Worm (Caenorhabditis elegans) whole organism, young adult: Measurements from ENCODE around the gene ugt-66.

ENCODE experiments used
- B0336.3 ChIP-seq: fragments of 200-800 bp; sonication (Bioruptor generic); IDR thresholded peaks from 2 replicates; pipeline ENCODE4 v1.3.6; 2022; ENCODE audit warnings: missing genetic modification characterization, missing compliant biosample characterization
- C17E4.6 ChIP-seq: fragments of 200-800 bp; sonication (Bioruptor generic); IDR thresholded peaks from 2 replicates; pipeline ENCODE4 v1.3.6; 2022; ENCODE audit warnings: missing genetic modification reagents, missing genetic modification characterization, missing compliant biosample characterization
- F33H1.4 ChIP-seq: fragments of 200-800 bp; sonication (Bioruptor generic); IDR thresholded peaks from 2 replicates; pipeline ENCODE4 v1.3.6; 2022; ENCODE audit warnings: missing genetic modification reagents, missing genetic modification characterization, missing compliant biosample characterization
- F37B4.10 ChIP-seq: fragments of 200-800 bp; sonication (Bioruptor generic); IDR thresholded peaks from 2 replicates; pipeline ENCODE4 v1.3.6; 2022; ENCODE audit warnings: missing genetic modification characterization, missing compliant biosample characterization
- F39B2.1 ChIP-seq: fragments of 200-800 bp; sonication (Bioruptor generic); IDR thresholded peaks from 2 replicates; pipeline ENCODE4 v1.3.6; 2022; ENCODE audit warnings: missing genetic modification reagents, missing genetic modification characterization, missing compliant biosample characterization
- F49E8.2 ChIP-seq: sonication (generic microtip); optimal IDR thresholded peaks from 3 replicates; lab custom pipeline; 2017; ENCODE audit warnings: missing genetic modification characterization, mild to moderate bottlenecking, missing compliant biosample characterization, antibody characterized with exemption, moderate library complexity; ENCODE audit not compliant: insufficient read depth
- F57C9.4 ChIP-seq: sonication (generic microtip); optimal IDR thresholded peaks from 2 replicates; lab custom pipeline; 2017; ENCODE audit warnings: mild to moderate bottlenecking, missing genetic modification characterization, missing compliant biosample characterization
- K11D2.4 ChIP-seq: fragments of 200-800 bp; sonication (Bioruptor generic); IDR thresholded peaks from 2 replicates; pipeline ENCODE4 v1.3.6; 2022; ENCODE audit warnings: missing genetic modification reagents, missing genetic modification characterization, missing compliant biosample characterization
- T07F8.4 ChIP-seq: sonication (generic microtip); optimal IDR thresholded peaks from 2 replicates; lab custom pipeline; 2016; ENCODE audit warnings: mild to moderate bottlenecking, missing genetic modification characterization, moderate library complexity, missing compliant biosample characterization
- Y67H2A.10 ChIP-seq: fragments of 200-800 bp; sonication (Bioruptor generic); conservative IDR thresholded peaks from 2 replicates; pipeline ENCODE4 v1.3.6; 2022; ENCODE audit warnings: missing genetic modification reagents, missing genetic modification characterization, missing compliant biosample characterization
- ama-1 ChIP-seq, 3 experiments: fragments of 150-350 bp in 1 of 3; sonication (generic microtip) in 2 of 3; optimal IDR thresholded peaks; 2 replicates each; lab custom pipeline; 2014 to 2018; ENCODE audit warnings: missing biosample characterization in 2 of 3, missing genetic modification characterization in 2 of 3, missing genetic modification reagents in 2 of 3
- aptf-3 ChIP-seq: fragments of 200-800 bp; sonication (Bioruptor generic); IDR thresholded peaks from 2 replicates; pipeline ENCODE4 v1.3.6; 2022; ENCODE audit warnings: missing genetic modification characterization, missing compliant biosample characterization
- attf-6 ChIP-seq: fragments of 200-800 bp; sonication (Bioruptor generic); IDR thresholded peaks from 2 replicates; pipeline ENCODE4 v1.3.6; 2022; ENCODE audit warnings: missing genetic modification reagents, missing genetic modification characterization, missing compliant biosample characterization
- bed-1 ChIP-seq: fragments of 200-800 bp; sonication (Bioruptor generic); IDR thresholded peaks from 2 replicates; pipeline ENCODE4 v1.3.6; 2022; ENCODE audit warnings: missing genetic modification reagents, missing genetic modification characterization, missing compliant biosample characterization
- cebp-2 ChIP-seq: fragments of 200-800 bp; sonication (Bioruptor generic); IDR thresholded peaks from 2 replicates; pipeline ENCODE4 v1.3.6; 2022; ENCODE audit warnings: missing genetic modification characterization, missing compliant biosample characterization
- ceh-27 ChIP-seq: fragments of 200-800 bp; sonication (Bioruptor generic); optimal IDR thresholded peaks from 2 replicates; lab custom pipeline; 2018; ENCODE audit warnings: mild to moderate bottlenecking, missing genetic modification characterization, moderate library complexity, missing compliant biosample characterization
- ceh-79 ChIP-seq: sonication (generic microtip); optimal IDR thresholded peaks from 2 replicates; lab custom pipeline; 2017; ENCODE audit warnings: mild to moderate bottlenecking, missing genetic modification characterization, missing compliant biosample characterization
- dpff-1 ChIP-seq: sonication (generic microtip); optimal IDR thresholded peaks from 2 replicates; lab custom pipeline; 2017; ENCODE audit warnings: mild to moderate bottlenecking, missing genetic modification characterization, missing compliant biosample characterization
- dpl-1 ChIP-seq: fragments of 150-350 bp; optimal IDR thresholded peaks from 2 replicates; lab custom pipeline; 2014; ENCODE audit warnings: missing biosample characterization, missing genetic modification reagents, missing genetic modification characterization
- efl-1 ChIP-seq: fragments of 150-350 bp; optimal IDR thresholded peaks from 2 replicates; lab custom pipeline; 2014; ENCODE audit warnings: missing biosample characterization, missing genetic modification reagents, missing genetic modification characterization
- egrh-3 ChIP-seq: fragments of 200-800 bp; sonication (Bioruptor generic); IDR thresholded peaks from 2 replicates; pipeline ENCODE4 v1.3.6; 2022; ENCODE audit warnings: missing genetic modification reagents, missing genetic modification characterization, missing compliant biosample characterization
- hmg-1.2 ChIP-seq: fragments of 200-800 bp; sonication (Bioruptor generic); IDR thresholded peaks from 2 replicates; pipeline ENCODE4 v1.3.6; 2022; ENCODE audit warnings: missing genetic modification reagents, missing genetic modification characterization, missing compliant biosample characterization
- lag-1 ChIP-seq: fragments of 200-800 bp; sonication (Bioruptor generic); IDR thresholded peaks from 2 replicates; pipeline ENCODE4 v1.3.6; 2022; ENCODE audit warnings: missing genetic modification reagents, missing genetic modification characterization, missing compliant biosample characterization
- lin-54 ChIP-seq: fragments of 200-800 bp; sonication (Bioruptor generic); optimal IDR thresholded peaks from 2 replicates; lab custom pipeline; 2018; ENCODE audit warnings: mild to moderate bottlenecking, missing genetic modification characterization, missing compliant biosample characterization
- madf-6 ChIP-seq: fragments of 200-800 bp; sonication (Bioruptor generic); IDR thresholded peaks from 2 replicates; pipeline ENCODE4 v1.3.6; 2022; ENCODE audit warnings: missing genetic modification reagents, missing genetic modification characterization, missing compliant biosample characterization
- madf-8 ChIP-seq: fragments of 200-800 bp; sonication (Bioruptor generic); conservative IDR thresholded peaks from 2 replicates; pipeline ENCODE4 v1.3.6; 2022; ENCODE audit warnings: missing genetic modification reagents, missing genetic modification characterization, missing compliant biosample characterization
- mel-28 ChIP-seq: sonication (generic microtip); optimal IDR thresholded peaks from 2 replicates; lab custom pipeline; 2016; ENCODE audit warnings: borderline replicate concordance, mild to moderate bottlenecking, missing genetic modification characterization, missing compliant biosample characterization
- nfya-2 ChIP-seq: fragments of 200-800 bp; sonication (Bioruptor generic); IDR thresholded peaks from 2 replicates; pipeline ENCODE4 v1.3.6; 2022; ENCODE audit warnings: missing genetic modification reagents, missing genetic modification characterization, missing compliant biosample characterization
- nhr-179 ChIP-seq: sonication (generic microtip); optimal IDR thresholded peaks from 2 replicates; lab custom pipeline; 2016; ENCODE audit warnings: mild to moderate bottlenecking, missing genetic modification characterization, missing compliant biosample characterization
- nhr-80 ChIP-seq: sonication (generic microtip); optimal IDR thresholded peaks from 2 replicates; lab custom pipeline; 2016; ENCODE audit warnings: missing genetic modification characterization, missing compliant biosample characterization
- pha-4 ChIP-seq: fragments of 150-350 bp; sonication (generic microtip); optimal IDR thresholded peaks from 2 replicates; lab custom pipeline; 2014; ENCODE audit warnings: missing biosample characterization, missing genetic modification reagents, missing genetic modification characterization
- snpc-3.4 ChIP-seq: sonication (generic microtip); optimal IDR thresholded peaks from 2 replicates; lab custom pipeline; 2017; ENCODE audit warnings: missing genetic modification characterization, mild to moderate bottlenecking, missing compliant biosample characterization, antibody characterized with exemption, moderate library complexity, missing genotype, missing genetic modification reagents
- snpc-4 ChIP-seq, 5 experiments: fragments of 150-350 bp in 1 of 5; sonication (generic microtip) in 4 of 5; optimal IDR thresholded peaks; 2 replicates each; lab custom pipeline; 2014 to 2018; ENCODE audit warnings: missing genetic modification characterization in 5 of 5, missing biosample characterization in 3 of 5, antibody characterized with exemption in 2 of 5, mild to moderate bottlenecking in 2 of 5, missing compliant biosample characterization in 2 of 5, missing genotype in 2 of 5, moderate library complexity in 2 of 5, missing genetic modification reagents in 1 of 5
- tbp1 ChIP-seq: fragments of 200-800 bp; sonication (Bioruptor generic); optimal IDR thresholded peaks from 2 replicates; lab custom pipeline; 2018; ENCODE audit warnings: mild to moderate bottlenecking, missing genetic modification characterization, missing compliant biosample characterization
- tbx-9 ChIP-seq: sonication (generic microtip); optimal IDR thresholded peaks from 2 replicates; lab custom pipeline; 2016; ENCODE audit warnings: borderline replicate concordance, missing genetic modification characterization, inconsistent platforms, missing compliant biosample characterization
- unc-62 ChIP-seq: fragments of 150-350 bp; optimal IDR thresholded peaks from 2 replicates; lab custom pipeline; 2014; ENCODE audit warnings: missing biosample characterization, missing genetic modification reagents, missing genetic modification characterization
- ztf-26 ChIP-seq: sonication (generic microtip); optimal IDR thresholded peaks from 2 replicates; lab custom pipeline; 2017; ENCODE audit warnings: missing genetic modification characterization, missing compliant biosample characterization

Gene ugt-66

DNA sequence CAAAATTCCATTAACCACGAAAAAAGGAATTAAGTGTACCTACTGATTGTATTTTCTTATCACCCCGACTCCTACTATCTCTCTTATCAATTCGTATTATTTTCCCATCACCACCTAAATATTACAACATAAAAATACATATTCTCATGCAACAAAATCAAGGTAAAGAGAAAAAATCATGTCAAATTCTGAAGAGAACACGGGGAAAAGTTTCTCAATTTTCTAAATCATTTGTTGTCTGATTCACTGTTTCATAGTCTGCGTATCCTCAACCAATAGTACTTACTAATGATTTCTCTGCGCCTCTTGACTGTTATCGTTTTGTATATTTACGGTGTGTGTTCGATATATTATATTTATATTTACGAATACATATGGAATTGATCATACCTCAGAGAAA lies 37.5 kb upstream of the ugt-66 start:
- TF ChIP-seq nhr-80 (tag; lab: Kevin White, UChicago) (peak; percentile 68), lag-1 (GFP tag; lab: Robert Waterston, UW) (no peak), hmg-1.2 (GFP tag; lab: Robert Waterston, UW) (peak; percentile 68; the same call in 1 of the 2 replicates), aptf-3 (GFP tag; lab: Robert Waterston, UW) (no peak)

DNA sequence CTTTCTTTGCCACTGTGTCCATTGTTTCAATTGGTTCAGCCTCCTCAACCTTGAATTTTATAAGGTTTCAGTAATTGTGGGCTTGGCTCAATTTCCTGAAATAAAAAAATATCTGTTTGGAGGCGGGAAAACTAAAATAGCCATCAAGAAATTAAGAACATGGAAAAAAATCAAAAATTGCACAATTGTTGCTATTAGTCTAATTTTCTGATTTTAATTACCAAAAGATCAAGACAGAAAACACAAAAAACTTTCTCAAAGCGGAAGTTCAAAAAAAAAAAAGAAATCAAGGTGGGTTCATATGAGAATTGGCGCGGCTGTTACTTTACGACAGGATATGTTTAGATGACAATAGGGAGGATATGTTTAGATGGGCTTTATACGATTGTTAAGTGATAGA lies 36.5 kb upstream of the ugt-66 start, which contains the start of gene esyt-2:
esyt-2 (minus strand) TSS at position 101 of the 400 bp plus-strand sequence.
- TF ChIP-seq nfya-2 (GFP tag; lab: Robert Waterston, UW) (no peak), tbx-9 (tag; lab: Kevin White, UChicago) (no peak), snpc-3.4 (tag; lab: Kevin White, UChicago) (no peak), ceh-79 (tag; lab: Kevin White, UChicago) (no peak), pha-4 (tag; lab: Kevin White, UChicago) (no peak), F57C9.4 (no peak), snpc-4 (GFP tag; optimal IDR thresholded peaks at IDR 0.05; lab: Kevin White, UChicago) (no peak), snpc-4 (tag; optimal IDR thresholded peaks at IDR 0.05; lab: Kevin White, UChicago) (no peak), ceh-27 (GFP tag; lab: Kevin White, UChicago) (no peak), mel-28 (tag; lab: Kevin White, UChicago) (no peak), bed-1 (GFP tag; lab: Robert Waterston, UW) (no peak), nhr-179 (tag; lab: Kevin White, UChicago) (no peak)

DNA sequence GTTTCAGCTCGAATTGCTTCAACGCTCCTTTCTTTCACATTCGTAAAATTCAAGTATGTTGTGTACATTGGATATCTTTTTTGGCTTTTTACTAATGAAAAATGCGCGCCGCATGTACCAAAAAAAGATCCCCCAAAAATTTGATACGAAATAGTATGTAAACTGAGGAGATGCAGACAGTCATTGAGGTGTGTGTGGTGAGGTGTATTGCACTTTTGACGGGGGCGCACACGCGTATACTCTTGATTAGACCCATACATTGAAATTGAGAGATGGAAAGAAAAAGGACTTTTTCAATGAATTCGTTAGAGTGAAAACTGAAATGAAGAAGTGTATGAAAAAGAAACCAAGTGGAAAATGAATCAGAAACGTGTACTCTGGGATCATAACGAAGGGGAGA lies 27.0 kb upstream of the ugt-66 start:
- no peak for TF ChIP-seq cebp-2
- TF ChIP-seq ama-1 (optimal IDR thresholded peaks at IDR 0.05; lab: Kevin White, UChicago) = no peak
- no peak for TF ChIP-seq ama-1 (GFP tag; optimal IDR thresholded peaks at IDR 0.05; lab: Kevin White, UChicago)
- peak; percentile 82 for TF ChIP-seq hmg-1.2 (GFP tag; lab: Robert Waterston, UW)
- TF ChIP-seq T07F8.4 (tag; lab: Kevin White, UChicago) = no peak
- no peak for TF ChIP-seq unc-62
- TF ChIP-seq K11D2.4 = no peak
- no peak for TF ChIP-seq F39B2.1
- no peak for TF ChIP-seq tbp1
- TF ChIP-seq ztf-26 = no peak

DNA sequence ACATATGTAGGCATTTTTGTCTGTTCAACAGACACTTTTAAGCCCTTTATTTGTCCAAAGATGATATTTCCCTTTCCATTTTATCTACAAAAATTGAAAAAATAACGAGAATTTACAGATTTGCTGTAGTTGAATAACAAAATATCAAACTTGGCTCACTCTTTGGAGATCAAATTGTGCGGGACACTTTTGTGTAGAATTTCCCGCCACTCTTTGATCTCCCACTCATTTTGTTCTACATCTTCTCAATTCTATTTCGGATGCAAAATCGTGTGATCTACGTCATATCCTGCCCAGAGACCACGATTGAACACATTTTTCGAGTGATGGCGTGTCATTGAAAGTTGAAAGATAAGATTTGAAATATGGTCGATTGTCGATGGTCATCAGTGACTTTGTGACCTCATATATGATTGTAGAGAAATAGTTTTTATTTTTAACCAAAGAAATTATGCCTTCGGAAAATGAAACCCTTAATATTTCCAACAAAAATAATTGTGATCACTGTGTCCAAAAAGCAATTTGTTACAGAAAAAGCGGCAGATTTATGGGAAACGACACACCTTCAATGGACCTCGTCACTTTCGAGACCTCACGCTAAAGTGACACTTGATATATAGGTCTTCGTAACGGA lies 22.6 kb upstream of the ugt-66 start, which contains the start of gene hot-4:
hot-4 (plus strand) TSS at position 584 of the 634 bp plus-strand sequence.
- TF ChIP-seq attf-6 (no peak), hmg-1.2 (GFP tag; lab: Robert Waterston, UW) (no peak), madf-6 (GFP tag; lab: Robert Waterston, UW) (peak; percentile 84), dpl-1 (GFP tag; lab: Kevin White, UChicago) (peak; percentile 19), F37B4.10 (GFP tag; lab: Robert Waterston, UW) (no peak), madf-8 (GFP tag; lab: Robert Waterston, UW) (peak; percentile 31; the same call in 1 of the 2 replicates), F33H1.4 (peak; percentile 18; the same call in 1 of the 2 replicates), C17E4.6 (GFP tag; lab: Robert Waterston, UW) (no peak), efl-1 (GFP tag; lab: Kevin White, UChicago) (peak; percentile 66)
- TF ChIP-seq, all 124 proteins: peak for 5

DNA sequence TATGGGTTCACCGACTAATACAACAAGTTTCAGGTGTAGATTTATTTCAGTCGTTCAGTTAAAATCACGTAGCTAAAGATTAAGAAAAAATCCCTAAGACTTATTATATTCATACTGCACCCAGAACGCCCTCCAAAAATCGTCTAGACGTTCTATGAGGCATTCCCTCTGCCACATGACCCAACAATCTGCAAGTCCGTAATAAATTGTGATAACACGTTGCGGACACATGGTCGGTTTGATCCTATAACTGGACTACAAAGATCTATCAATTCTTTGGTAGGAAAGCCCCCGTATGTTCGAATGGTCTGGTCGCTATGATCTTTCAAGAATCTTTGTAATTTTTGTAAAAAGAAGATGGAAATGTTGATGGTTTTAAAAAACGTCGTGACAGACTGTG lies 21.6 kb upstream of the ugt-66 start:
- TF ChIP-seq F49E8.2 (tag; lab: Kevin White, UChicago) (no peak), B0336.3 (no peak), dpff-1 (tag; lab: Kevin White, UChicago) (no peak), lin-54 (no peak), egrh-3 (GFP tag; lab: Robert Waterston, UW) (no peak), Y67H2A.10 (no peak)
